Worm (Caenorhabditis elegans) whole organism, mixed stage, embryonic: ENCODE data around the gene C47E8.1.

ENCODE experiments used
- bed-3 ChIP-seq: fragments of 200-800 bp; sonication (Bioruptor generic); optimal IDR thresholded peaks from 3 replicates; lab custom pipeline; 2018; ENCODE audit warnings: mild to moderate bottlenecking, missing genetic modification characterization, moderate library complexity, missing compliant biosample characterization
- elt-1 ChIP-seq: sonication (generic microtip); optimal IDR thresholded peaks from 2 replicates; lab custom pipeline; 2017; ENCODE audit warnings: missing genetic modification characterization, mild to moderate bottlenecking, missing compliant biosample characterization, antibody characterized with exemption, moderate library complexity, borderline replicate concordance; ENCODE audit not compliant: insufficient read depth
- lin-13 ChIP-seq: fragments of 150-350 bp; optimal IDR thresholded peaks from 2 replicates; lab custom pipeline; 2014; ENCODE audit warnings: missing biosample characterization, missing genetic modification characterization
- mab-5 ChIP-seq: fragments of 150-350 bp; optimal IDR thresholded peaks from 2 replicates; lab custom pipeline; 2014; ENCODE audit warnings: missing biosample characterization, missing genetic modification characterization
- mep-1 ChIP-seq: fragments of 150-350 bp; optimal IDR thresholded peaks from 2 replicates; lab custom pipeline; 2017; ENCODE audit warnings: missing biosample characterization, missing genetic modification reagents, missing genetic modification characterization, inconsistent platforms
- mls-2 ChIP-seq: sonication (generic microtip); optimal IDR thresholded peaks from 2 replicates; lab custom pipeline; 2016; ENCODE audit warnings: mild to moderate bottlenecking, missing genetic modification characterization, moderate library complexity, missing compliant biosample characterization
- tbx-8 ChIP-seq: fragments of 200-800 bp; sonication (Bioruptor generic); optimal IDR thresholded peaks from 2 replicates; lab custom pipeline; 2018; ENCODE audit warnings: mild to moderate bottlenecking, missing genetic modification characterization, moderate library complexity, missing compliant biosample characterization
- unc-39 ChIP-seq: fragments of 150-350 bp; optimal IDR thresholded peaks from 2 replicates; lab custom pipeline; 2014; ENCODE audit warnings: missing biosample characterization, missing genetic modification characterization
- zip-8 ChIP-seq: fragments of 150-350 bp; optimal IDR thresholded peaks from 2 replicates; lab custom pipeline; 2014; ENCODE audit warnings: missing biosample characterization, missing genetic modification characterization
- ztf-11 ChIP-seq: fragments of 150-350 bp; optimal IDR thresholded peaks from 2 replicates; lab custom pipeline; 2014; ENCODE audit warnings: missing biosample characterization, missing genetic modification characterization

DNA sequence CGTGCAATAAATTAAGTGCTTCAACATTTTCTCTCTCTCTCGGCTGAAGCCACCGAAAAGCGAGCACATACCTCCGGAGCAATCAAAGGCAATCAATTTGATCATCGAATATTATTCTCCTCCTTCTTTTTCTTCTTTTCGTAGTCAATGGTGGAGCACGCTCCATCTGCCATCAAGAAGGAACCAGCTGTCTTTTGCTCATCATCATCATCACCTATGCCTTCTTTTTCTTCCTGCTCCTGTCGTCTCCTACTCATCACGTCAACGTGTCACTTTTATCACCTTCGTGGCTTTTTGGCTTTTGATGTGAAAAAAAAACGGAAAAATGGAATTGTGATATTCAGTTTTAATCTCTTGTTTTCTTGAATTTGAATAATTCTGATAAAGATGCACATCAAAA, 40.2 kb upstream of the C47E8.1 start:
- TF ChIP-seq mab-5 (tag; lab: Kevin White, UChicago), result no peak
- TF ChIP-seq ztf-11 (tag; lab: Kevin White, UChicago), result no peak
- no peak for TF ChIP-seq mls-2 (tag; lab: Kevin White, UChicago)
- no peak for TF ChIP-seq mep-1 (tag; lab: Kevin White, UChicago)
- no peak for TF ChIP-seq lin-13 (tag; lab: Kevin White, UChicago)
- no peak for TF ChIP-seq tbx-8 (GFP tag; lab: Kevin White, UChicago)
- TF ChIP-seq zip-8 (tag; lab: Kevin White, UChicago), result no peak
- TF ChIP-seq bed-3 (GFP tag; lab: Kevin White, UChicago), result no peak
- no peak for TF ChIP-seq elt-1 (tag; lab: Kevin White, UChicago)
- no peak for TF ChIP-seq unc-39 (tag; lab: Kevin White, UChicago)
